Fruit fly (Drosophila melanogaster) whole organism, embryonic: ENCODE results near the gene hry.

Experiments
- BtbVII ChIP-seq: fragments of 200-800 bp; sonication (Bioruptor generic); optimal IDR thresholded peaks from 3 replicates; lab custom pipeline; 2017; ENCODE audit warnings: missing biosample characterization, mild to moderate bottlenecking, missing genetic modification characterization
- C15 ChIP-seq: fragments of 200-800 bp; sonication (Bioruptor generic); IDR thresholded peaks from 3 replicates; pipeline ENCODE4 v1.3.6; 2022; ENCODE audit warnings: missing biosample characterization, missing genetic modification characterization
- CG10565 ChIP-seq: fragments of 200-800 bp; sonication (Bioruptor generic); optimal IDR thresholded peaks from 3 replicates; lab custom pipeline; 2016; ENCODE audit warnings: missing biosample characterization, mild to moderate bottlenecking, missing genetic modification characterization
- CG10959 ChIP-seq: fragments of 200-800 bp; sonication (Bioruptor generic); IDR thresholded peaks from 2 replicates; pipeline ENCODE4 v1.3.6; 2022; ENCODE audit warnings: missing biosample characterization, missing genetic modification characterization
- CG12104 ChIP-seq: fragments of 200-800 bp; sonication (Bioruptor generic); optimal IDR thresholded peaks from 3 replicates; lab custom pipeline; 2016; ENCODE audit warnings: missing biosample characterization, missing genetic modification characterization
- CG13775 ChIP-seq: fragments of 200-800 bp; sonication (Bioruptor generic); optimal IDR thresholded peaks from 3 replicates; lab custom pipeline; 2017; ENCODE audit warnings: missing biosample characterization, mild to moderate bottlenecking, missing genetic modification characterization
- CG1529 ChIP-seq: fragments of 200-800 bp; sonication (Bioruptor generic); optimal IDR thresholded peaks from 3 replicates; lab custom pipeline; 2018; ENCODE audit warnings: missing biosample characterization, missing genetic modification characterization
- CG15514 ChIP-seq: fragments of 200-800 bp; sonication (Bioruptor generic); optimal IDR thresholded peaks from 3 replicates; lab custom pipeline; 2017; ENCODE audit warnings: missing biosample characterization, missing genetic modification characterization, mild to moderate bottlenecking, moderate library complexity, missing genetic modification reagents
- CG1647 ChIP-seq: fragments of 200-800 bp; sonication (Bioruptor generic); optimal IDR thresholded peaks from 3 replicates; lab custom pipeline; 2016; ENCODE audit warnings: missing biosample characterization, missing genetic modification characterization
- CG17361 ChIP-seq: fragments of 200-800 bp; sonication (Bioruptor generic); IDR thresholded peaks from 3 replicates; pipeline ENCODE4 v1.3.6; 2022; ENCODE audit warnings: missing biosample characterization, missing genetic modification characterization
- CG2116 ChIP-seq: fragments of 200-800 bp; sonication (Bioruptor generic); optimal IDR thresholded peaks from 3 replicates; lab custom pipeline; 2018; ENCODE audit warnings: missing biosample characterization, mild to moderate bottlenecking, missing genetic modification characterization
- CG2120 ChIP-seq: fragments of 200-800 bp; sonication (Bioruptor generic); optimal IDR thresholded peaks from 3 replicates; lab custom pipeline; 2016; ENCODE audit warnings: missing biosample characterization, missing genetic modification characterization
- CG2129 ChIP-seq: fragments of 200-800 bp; sonication (Bioruptor generic); IDR thresholded peaks from 2 replicates; pipeline ENCODE4 v1.3.6; 2022; ENCODE audit warnings: missing biosample characterization, missing genetic modification characterization; ENCODE audit not compliant: partially characterized antibody
- CG33213 ChIP-seq: fragments of 200-800 bp; sonication (Bioruptor generic); optimal IDR thresholded peaks from 3 replicates; lab custom pipeline; 2016; ENCODE audit warnings: missing biosample characterization, missing genetic modification characterization
- CG34376 ChIP-seq: fragments of 200-800 bp; sonication (Bioruptor generic); optimal IDR thresholded peaks from 2 replicates; lab custom pipeline; 2018; ENCODE audit warnings: missing biosample characterization, mild to moderate bottlenecking, missing genetic modification characterization
- CoRest ChIP-seq: fragments of 200-800 bp; sonication (Bioruptor generic); optimal IDR thresholded peaks from 3 replicates; lab custom pipeline; 2018; ENCODE audit warnings: missing biosample characterization, mild to moderate bottlenecking, missing genetic modification characterization, moderate library complexity
- Dbx ChIP-seq: fragments of 200-800 bp; sonication (Bioruptor generic); IDR thresholded peaks from 3 replicates; pipeline ENCODE4 v1.3.6; 2022; ENCODE audit warnings: missing biosample characterization, missing genetic modification characterization
- Dfd ChIP-seq, 2 experiments: fragments of >200 bp; optimal IDR thresholded peaks; 2 replicates each; lab custom pipeline; 2017; ENCODE audit warnings: missing biosample characterization in 2 of 2, missing genetic modification characterization in 2 of 2
- E2f2 ChIP-seq: fragments of 200-800 bp; sonication (Bioruptor generic); IDR thresholded peaks from 2 replicates; pipeline ENCODE4 v1.3.6; 2022; ENCODE audit warnings: missing biosample characterization, missing genetic modification characterization
- Gsc ChIP-seq: fragments of 200-800 bp; sonication (Bioruptor generic); IDR thresholded peaks from 2 replicates; pipeline ENCODE4 v1.3.6; 2022; ENCODE audit warnings: missing biosample characterization, missing genetic modification characterization
- H15 ChIP-seq: fragments of 200-800 bp; sonication (Bioruptor generic); IDR thresholded peaks from 3 replicates; pipeline ENCODE4 v1.3.6; 2022; ENCODE audit warnings: missing biosample characterization, missing genetic modification characterization
- NK7.1 ChIP-seq: fragments of 200-800 bp; sonication (Bioruptor generic); optimal IDR thresholded peaks from 3 replicates; lab custom pipeline; 2016; ENCODE audit warnings: missing biosample characterization, missing genetic modification characterization
- abd-A ChIP-seq: fragments of 200-800 bp; sonication (Bioruptor generic); optimal IDR thresholded peaks from 3 replicates; lab custom pipeline; 2019; ENCODE audit warnings: missing biosample characterization, mild to moderate bottlenecking, missing genetic modification characterization, moderate library complexity
- ara ChIP-seq: fragments of 200-800 bp; sonication (Bioruptor generic); IDR thresholded peaks from 2 replicates; pipeline ENCODE4 v1.3.6; 2022; ENCODE audit warnings: missing biosample characterization, missing genetic modification characterization
- bbx ChIP-seq: fragments of 200-800 bp; sonication (Bioruptor generic); IDR thresholded peaks from 2 replicates; pipeline ENCODE4 v1.3.6; 2022; ENCODE audit warnings: missing biosample characterization, missing genetic modification characterization; ENCODE audit not compliant: partially characterized antibody
- br ChIP-seq: fragments of >200 bp; optimal IDR thresholded peaks from 2 replicates; lab custom pipeline; 2017
- cato ChIP-seq: fragments of 200-800 bp; sonication (Bioruptor generic); optimal IDR thresholded peaks from 2 replicates; lab custom pipeline; 2016; ENCODE audit warnings: missing biosample characterization, missing genetic modification characterization, borderline replicate concordance
- chinmo ChIP-seq: fragments of 200-800 bp; sonication (Bioruptor generic); IDR thresholded peaks from 4 replicates; pipeline ENCODE4 v1.3.6; 2022; ENCODE audit warnings: missing biosample characterization, missing genetic modification characterization; ENCODE audit not compliant: partially characterized antibody
- cwo ChIP-seq: fragments of 200-800 bp; sonication (Bioruptor generic); optimal IDR thresholded peaks from 3 replicates; lab custom pipeline; 2017; ENCODE audit warnings: missing biosample characterization, missing genetic modification characterization, mild to moderate bottlenecking, moderate library complexity, missing genetic modification reagents
- dmrt11E ChIP-seq: fragments of 200-800 bp; sonication (Bioruptor generic); optimal IDR thresholded peaks from 3 replicates; lab custom pipeline; 2018; ENCODE audit warnings: missing biosample characterization, mild to moderate bottlenecking, missing genetic modification characterization, moderate library complexity
- ewg ChIP-seq: fragments of 200-800 bp; sonication (Bioruptor generic); optimal IDR thresholded peaks from 3 replicates; lab custom pipeline; 2017; ENCODE audit warnings: mild to moderate bottlenecking, missing biosample characterization, missing genetic modification reagents, missing genetic modification characterization
- fd64A ChIP-seq: fragments of 200-800 bp; sonication (Bioruptor generic); optimal IDR thresholded peaks from 3 replicates; lab custom pipeline; 2018; ENCODE audit warnings: missing biosample characterization, mild to moderate bottlenecking, missing genetic modification characterization
- fu2 ChIP-seq: fragments of 200-800 bp; sonication (Bioruptor generic); optimal IDR thresholded peaks from 2 replicates; lab custom pipeline; 2016; ENCODE audit warnings: missing biosample characterization, missing genetic modification characterization
- grn ChIP-seq: fragments of 200-800 bp; sonication (Bioruptor generic); optimal IDR thresholded peaks from 3 replicates; lab custom pipeline; 2017; ENCODE audit warnings: missing biosample characterization, missing genetic modification characterization
- gt ChIP-seq: fragments of 200-800 bp; sonication (Bioruptor generic); IDR thresholded peaks from 2 replicates; pipeline ENCODE4 v1.3.6; 2022; ENCODE audit warnings: missing biosample characterization, missing genetic modification characterization
- h ChIP-seq: fragments of >200 bp; optimal IDR thresholded peaks from 2 replicates; lab custom pipeline; 2017
- ham ChIP-seq: fragments of 200-800 bp; sonication (Bioruptor generic); IDR thresholded peaks from 2 replicates; pipeline ENCODE4 v1.3.6; 2022; ENCODE audit warnings: missing biosample characterization, missing genetic modification characterization
- klu ChIP-seq: fragments of 200-800 bp; sonication (Bioruptor generic); IDR thresholded peaks from 2 replicates; pipeline ENCODE4 v1.3.6; 2022; ENCODE audit warnings: missing biosample characterization, missing genetic modification characterization
- mld ChIP-seq: fragments of 200-800 bp; sonication (Bioruptor generic); IDR thresholded peaks from 3 replicates; pipeline ENCODE4 v1.3.6; 2022; ENCODE audit warnings: missing biosample characterization, missing genetic modification characterization; ENCODE audit not compliant: partially characterized antibody
- otp ChIP-seq: fragments of 200-800 bp; sonication (Bioruptor generic); IDR thresholded peaks from 3 replicates; pipeline ENCODE4, ENCODE4 v1.3.6; 2022; ENCODE audit warnings: missing biosample characterization, missing genetic modification characterization
- pfk ChIP-seq: fragments of 200-800 bp; sonication (Bioruptor generic); optimal IDR thresholded peaks from 2 replicates; lab custom pipeline; 2018; ENCODE audit warnings: missing biosample characterization, mild to moderate bottlenecking, missing genetic modification characterization, moderate library complexity
- pnt ChIP-seq: fragments of 200-800 bp; sonication (Bioruptor generic); optimal IDR thresholded peaks from 3 replicates; lab custom pipeline; 2016; ENCODE audit warnings: missing biosample characterization, missing genetic modification characterization
- pros ChIP-seq: fragments of 200-800 bp; sonication (Bioruptor generic); optimal IDR thresholded peaks from 3 replicates; lab custom pipeline; 2019; ENCODE audit warnings: missing biosample characterization, mild to moderate bottlenecking, missing genetic modification characterization, moderate library complexity
- ro ChIP-seq: fragments of 200-800 bp; sonication (Bioruptor generic); IDR thresholded peaks from 2 replicates; pipeline ENCODE4 v1.3.6; 2022; ENCODE audit warnings: missing biosample characterization, missing genetic modification characterization
- row ChIP-seq: fragments of 200-800 bp; sonication (Bioruptor generic); IDR thresholded peaks from 3 replicates; pipeline ENCODE4 v1.3.6; 2022; ENCODE audit warnings: missing biosample characterization, missing genetic modification characterization
- sens-2 ChIP-seq: fragments of 200-800 bp; sonication (Bioruptor generic); IDR thresholded peaks from 2 replicates; pipeline ENCODE4 v1.3.6; 2022; ENCODE audit warnings: missing biosample characterization, missing genetic modification characterization
- slbo ChIP-seq: fragments of 200-800 bp; sonication (Bioruptor generic); IDR thresholded peaks from 2 replicates; pipeline ENCODE4 v1.3.6; 2022; ENCODE audit warnings: missing biosample characterization, missing genetic modification characterization
- slou ChIP-seq: fragments of 200-800 bp; sonication (Bioruptor generic); optimal IDR thresholded peaks from 3 replicates; lab custom pipeline; 2016; ENCODE audit warnings: missing biosample characterization, missing genetic modification characterization
- sr ChIP-seq: fragments of 200-800 bp; sonication (Bioruptor generic); IDR thresholded peaks from 3 replicates; pipeline ENCODE4 v1.3.6; 2022; ENCODE audit warnings: missing biosample characterization, missing genetic modification characterization
- stc ChIP-seq: fragments of 200-800 bp; sonication (Bioruptor generic); IDR thresholded peaks from 2 replicates; pipeline ENCODE4 v1.3.6; 2022; ENCODE audit warnings: missing biosample characterization, missing genetic modification characterization
- sug ChIP-seq: fragments of 200-800 bp; optimal IDR thresholded peaks from 2 replicates; lab custom pipeline; 2019; ENCODE audit warnings: missing biosample characterization, mild to moderate bottlenecking, missing genetic modification characterization, moderate library complexity
- zfh1 ChIP-seq: fragments of 200-800 bp; sonication (Bioruptor generic); IDR thresholded peaks from 3 replicates; pipeline ENCODE4 v1.3.6; 2022; ENCODE audit warnings: missing biosample characterization, missing genetic modification characterization

hry gene

DNA sequence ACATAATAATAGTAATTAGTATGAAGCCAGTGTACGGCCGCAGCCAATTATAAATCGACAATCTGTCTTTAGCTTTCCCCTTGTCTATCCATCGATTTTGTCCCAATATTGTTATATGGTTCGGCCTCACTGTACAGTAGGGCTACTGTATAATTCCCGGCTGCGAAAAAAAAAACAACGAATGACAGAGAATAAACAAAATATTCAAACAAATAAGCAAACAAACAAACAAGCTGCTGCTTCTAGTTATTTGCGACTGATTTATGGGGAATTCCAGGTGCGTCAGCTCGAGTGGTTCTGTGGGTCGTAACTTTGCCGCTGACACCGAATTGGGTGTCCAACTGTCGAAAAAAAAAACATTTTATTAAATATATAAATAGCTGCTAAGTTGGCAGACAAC lies 14.1 kb downstream of the hry start (continued):
- TF ChIP-seq pros (GFP tag; lab: Kevin White, UChicago) = no peak
- TF ChIP-seq klu (GFP tag; lab: Robert Waterston, UW) = no peak
- peak; percentile 76 for TF ChIP-seq BtbVII (GFP tag; lab: Kevin White, UChicago)
- TF ChIP-seq CG1647 (GFP tag; lab: Kevin White, UChicago) = no peak
- TF ChIP-seq sens-2 (GFP tag; lab: Robert Waterston, UW) = no peak
- TF ChIP-seq gt (GFP tag; lab: Robert Waterston, UW) = no peak
- 0 out of 2 replicates have a peak, but pooled peaks have one; percentile 7 for TF ChIP-seq slbo (GFP tag; lab: Robert Waterston, UW)
- no peak for TF ChIP-seq CG2116
- no peak for TF ChIP-seq CG2129 (GFP tag; lab: Robert Waterston, UW)
- TF ChIP-seq dmrt11E = no peak
- peak; percentile 43 for TF ChIP-seq cwo (GFP tag; lab: Kevin White, UChicago)
- TF ChIP-seq C15 (GFP tag; lab: Robert Waterston, UW) = peak; percentile 58; the same call in 1 of the 3 replicates
- TF ChIP-seq E2f2 (GFP tag; lab: Robert Waterston, UW) = no peak
- no peak for TF ChIP-seq abd-A (tag; lab: Kevin White, UChicago)
- TF ChIP-seq CG17361 (GFP tag; lab: Robert Waterston, UW) = 0 out of 3 replicates have a peak, but pooled peaks have one; percentile 25
- TF ChIP-seq slou (GFP tag; lab: Kevin White, UChicago) = peak; percentile 40
- TF ChIP-seq row = no peak
- peak; percentile 31 for TF ChIP-seq sug (tag; lab: Kevin White, UChicago)
- no peak for TF ChIP-seq bbx
- TF ChIP-seq CoRest (tag; lab: Kevin White, UChicago) = no peak
- TF ChIP-seq cato = no peak
- no peak for TF ChIP-seq CG10959 (GFP tag; lab: Robert Waterston, UW)
- peak; percentile 7 for TF ChIP-seq CG34376
- peak; percentile 53; the same call in 1 of the 3 replicates for TF ChIP-seq Dbx (GFP tag; lab: Robert Waterston, UW)
- TF ChIP-seq CG2120 (GFP tag; lab: Kevin White, UChicago) = peak; percentile 44
- TF ChIP-seq H15 = no peak
- TF ChIP-seq ewg = no peak
- TF ChIP-seq CG12104 (GFP tag; lab: Kevin White, UChicago) = no peak
- TF ChIP-seq CG10565 (GFP tag; lab: Kevin White, UChicago) = no peak
- TF ChIP-seq CG1529 (GFP tag; lab: Kevin White, UChicago) = no peak
- TF ChIP-seq fu2 = no peak
- peak; percentile 42; the same call in 1 of the 3 replicates for TF ChIP-seq zfh1 (GFP tag; lab: Robert Waterston, UW)
- TF ChIP-seq ro (GFP tag; lab: Robert Waterston, UW) = no peak
- TF ChIP-seq ham (GFP tag; lab: Robert Waterston, UW) = no peak
- peak; percentile 10 for TF ChIP-seq pnt (GFP tag; lab: Kevin White, UChicago)
- TF ChIP-seq chinmo (GFP tag; lab: Robert Waterston, UW) = 0 out of 4 replicates have a peak, but pooled peaks have one; percentile 38
- TF ChIP-seq pfk (GFP tag; lab: Kevin White, UChicago) = peak; percentile 23
- no peak for TF ChIP-seq sr
- TF ChIP-seq ara (GFP tag; lab: Robert Waterston, UW) = 0 out of 2 replicates have a peak, but pooled peaks have one; percentile 11
- no peak for TF ChIP-seq CG33213
- TF ChIP-seq CG15514 (GFP tag; lab: Kevin White, UChicago) = peak; percentile 80
- TF ChIP-seq stc = no peak
- TF ChIP-seq grn (GFP tag; lab: Kevin White, UChicago) = no peak
- TF ChIP-seq Dfd (GFP tag; optimal IDR thresholded peaks at IDR 0.05; lab: Kevin White, UChicago) = no peak
- TF ChIP-seq CG13775 (GFP tag; lab: Kevin White, UChicago) = no peak
- no peak for TF ChIP-seq otp (GFP tag; lab: Robert Waterston, UW)
- TF ChIP-seq mld (GFP tag; lab: Robert Waterston, UW) = no peak
- no peak for TF ChIP-seq fd64A
- no peak for TF ChIP-seq NK7.1 (GFP tag; lab: Kevin White, UChicago)
- TF ChIP-seq Gsc (GFP tag; lab: Robert Waterston, UW) = no peak
- TF ChIP-seq h (lab: Kevin White, UChicago) = no peak
- TF ChIP-seq br = no peak
